Worm (Caenorhabditis elegans): ENCODE data around the gene sqst-2.

DNA sequence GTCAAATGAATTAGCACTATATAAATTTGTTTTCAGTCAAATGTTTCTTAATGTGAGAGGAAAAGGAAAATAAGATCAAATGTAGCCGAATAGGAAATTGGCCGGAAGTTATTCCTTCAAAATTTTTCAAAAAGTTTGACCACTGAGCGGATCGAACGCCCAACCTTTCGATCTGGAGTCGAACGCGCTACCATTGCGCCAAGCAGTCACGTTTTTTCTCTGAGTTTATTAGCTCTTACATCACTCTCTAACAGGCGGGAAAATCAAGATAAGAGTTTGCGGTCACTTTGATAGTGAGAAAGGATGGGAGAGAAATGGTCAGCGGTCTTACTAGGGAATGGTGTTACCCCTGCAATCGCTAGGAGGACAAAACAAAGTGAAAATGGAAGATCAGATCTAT lies 15.2 kb upstream of the sqst-2 start:
- no peak for TF ChIP-seq ama-1 (optimal IDR thresholded peaks at IDR 0.05)
- no peak for TF ChIP-seq egl-27 (tag; optimal IDR thresholded peaks at IDR 0.05)
- TF ChIP-seq fos-1 (tag; optimal IDR thresholded peaks at IDR 0.05) = no peak
- no peak for TF ChIP-seq nhr-76 (tag; optimal IDR thresholded peaks at IDR 0.05)
- no peak for TF ChIP-seq ZK546.5 (tag; optimal IDR thresholded peaks at IDR 0.05)
- TF ChIP-seq nhr-237 (tag; optimal IDR thresholded peaks at IDR 0.05) = no peak
- no peak for TF ChIP-seq aly-2 (tag; optimal IDR thresholded peaks at IDR 0.05)
- no peak for TF ChIP-seq tbx-2 (tag; optimal IDR thresholded peaks at IDR 0.05)
- no peak for TF ChIP-seq mdl-1 (tag; optimal IDR thresholded peaks at IDR 0.05)
- no peak for TF ChIP-seq pqm-1 (tag; optimal IDR thresholded peaks at IDR 0.05)
- TF ChIP-seq sea-2 (GFP tag; optimal IDR thresholded peaks at IDR 0.05) = no peak
- no peak for TF ChIP-seq pha-4 (tag; optimal IDR thresholded peaks at IDR 0.05)
